Fruit fly (Drosophila melanogaster) ovary, adult (tissue): ENCODE measurements around the gene Hus1-like.

ENCODE experiments used
- CG17801 ChIP-seq: fragments of 200-800 bp; optimal IDR thresholded peaks from 2 replicates; lab custom pipeline; 2019; ENCODE audit warnings: missing biosample characterization, mild to moderate bottlenecking, missing genetic modification characterization, moderate library complexity; ENCODE audit not compliant: partially characterized antibody

Hus1-like gene

dm6 chr3R:4811936-4812534 lies at the start of gene Hus1-like, which contains the start of gene ctrip:
TSS of gene Hus1-like (minus strand) at chr3R:4812096.
TSS of gene ctrip (minus strand) at chr3R:4812096.
- peak; percentile 41 for TF ChIP-seq CG17801 (GFP tag; lab: Kevin White, UChicago)

dm6 chr3R:4861144-4861543 lies 49.2 kb upstream of the Hus1-like start:
- no peak for TF ChIP-seq CG17801 (GFP tag; lab: Kevin White, UChicago)

DNA sequence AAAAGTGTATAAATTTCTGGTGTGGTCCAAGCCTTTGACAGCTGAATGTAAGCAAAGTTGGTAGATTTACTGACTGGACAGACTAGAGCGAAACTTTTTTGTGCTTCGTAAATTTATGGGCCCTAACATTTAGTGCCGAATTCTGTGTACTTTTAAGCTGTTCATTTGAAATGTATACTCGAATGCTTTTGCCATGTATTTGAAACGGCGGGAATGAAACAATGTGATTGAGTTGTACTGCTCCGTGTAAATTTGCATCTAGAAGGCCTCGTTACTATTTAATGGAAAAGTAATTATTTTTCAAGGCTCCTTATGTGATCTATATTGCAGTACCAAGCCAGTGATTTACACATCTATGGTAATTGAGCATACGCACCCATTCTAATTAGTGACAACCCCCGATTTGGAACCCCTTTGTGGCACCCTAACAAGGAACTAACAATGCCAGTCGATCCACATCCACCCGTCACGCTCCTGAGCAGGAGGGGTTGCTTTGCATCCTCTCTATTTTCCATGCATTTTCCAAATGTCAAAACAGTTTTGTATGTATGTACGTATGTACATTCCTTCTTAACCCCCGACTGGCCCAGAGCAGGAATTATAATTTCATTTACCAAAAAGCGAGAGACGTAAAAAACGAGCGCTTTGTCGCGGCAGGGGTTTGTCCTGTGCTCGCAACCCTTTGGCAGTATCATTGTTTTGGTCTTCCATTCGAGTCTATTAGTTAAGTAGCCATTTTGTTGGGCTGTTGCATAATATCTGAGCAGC lies 46.8 kb upstream of the Hus1-like start:
- no peak for TF ChIP-seq CG17801 (GFP tag; lab: Kevin White, UChicago)

DNA sequence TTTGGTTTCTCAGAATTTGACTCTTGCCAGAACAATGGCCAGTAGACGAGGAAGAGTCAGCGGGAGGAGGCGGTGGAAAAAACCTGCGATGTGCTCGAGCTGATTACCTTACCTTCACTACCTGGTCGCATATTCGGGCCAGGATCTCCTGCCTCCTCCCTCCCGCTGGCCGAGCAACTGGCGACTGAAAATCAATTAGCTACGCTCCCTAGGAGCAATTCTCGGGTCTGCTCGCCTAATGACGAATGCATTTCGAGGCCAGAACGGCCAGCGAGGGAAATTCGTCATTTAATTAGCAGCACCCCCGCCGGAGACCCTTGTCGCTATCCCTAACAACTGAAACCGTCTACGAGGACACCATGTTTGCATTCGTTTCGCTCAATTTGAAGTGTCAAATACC lies 46.1 kb upstream of the Hus1-like start:
- no peak for TF ChIP-seq CG17801 (GFP tag; lab: Kevin White, UChicago)

dm6 chr3R:4855711-4856110 lies 43.8 kb upstream of the Hus1-like start:
- TF ChIP-seq CG17801 (GFP tag; lab: Kevin White, UChicago): no peak

DNA sequence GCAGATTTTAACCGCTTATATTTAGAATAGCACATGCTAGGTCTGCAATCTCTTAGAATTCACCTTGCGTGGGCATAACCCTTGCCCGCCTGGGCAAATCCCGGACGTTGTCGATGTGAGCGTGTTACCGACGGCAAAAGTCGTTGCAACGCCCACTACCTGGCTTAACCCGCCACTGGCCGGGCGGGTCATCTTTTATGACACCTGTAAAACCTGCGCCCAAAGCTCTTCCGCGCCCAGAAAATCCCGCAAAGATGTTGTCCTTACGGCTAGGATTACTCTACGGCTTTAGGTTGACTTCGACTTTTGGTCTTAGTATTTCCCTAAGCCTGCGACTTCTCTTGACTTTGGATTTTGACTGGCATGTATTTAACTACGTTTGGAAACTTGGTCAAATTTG lies 42.3 kb upstream of the Hus1-like start:
- no peak for TF ChIP-seq CG17801 (GFP tag; lab: Kevin White, UChicago)

DNA sequence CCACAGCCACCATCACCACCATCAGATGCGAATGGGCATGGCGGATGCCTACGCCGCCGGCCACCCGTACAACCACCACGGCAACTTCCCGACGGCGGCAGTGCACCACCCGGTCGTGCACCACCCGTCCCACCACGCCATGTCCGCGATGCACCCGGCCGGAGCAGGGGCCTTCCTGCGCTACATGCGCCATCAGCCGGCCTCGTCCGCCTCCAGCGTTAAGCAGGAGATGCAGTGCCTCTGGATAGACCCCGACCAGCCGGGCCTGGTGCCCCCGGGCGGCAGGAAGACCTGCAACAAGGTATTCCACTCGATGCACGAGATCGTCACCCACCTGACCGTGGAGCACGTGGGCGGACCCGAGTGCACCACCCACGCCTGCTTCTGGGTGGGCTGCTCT lies 41.6 kb upstream of the Hus1-like start:
- no peak for TF ChIP-seq CG17801 (GFP tag; lab: Kevin White, UChicago)

dm6 chr3R:4852373-4852860 lies 40.5 kb upstream of the Hus1-like start, which contains the start of gene opa:
TSS of gene opa (plus strand) at chr3R:4852813.
- no peak for TF ChIP-seq CG17801 (GFP tag; lab: Kevin White, UChicago)

- no peak for TF ChIP-seq CG17801 (GFP tag; lab: Kevin White, UChicago)
These were observed 37.2 kb upstream of the Hus1-like start for dm6 chr3R:4849035-4849656.

DNA sequence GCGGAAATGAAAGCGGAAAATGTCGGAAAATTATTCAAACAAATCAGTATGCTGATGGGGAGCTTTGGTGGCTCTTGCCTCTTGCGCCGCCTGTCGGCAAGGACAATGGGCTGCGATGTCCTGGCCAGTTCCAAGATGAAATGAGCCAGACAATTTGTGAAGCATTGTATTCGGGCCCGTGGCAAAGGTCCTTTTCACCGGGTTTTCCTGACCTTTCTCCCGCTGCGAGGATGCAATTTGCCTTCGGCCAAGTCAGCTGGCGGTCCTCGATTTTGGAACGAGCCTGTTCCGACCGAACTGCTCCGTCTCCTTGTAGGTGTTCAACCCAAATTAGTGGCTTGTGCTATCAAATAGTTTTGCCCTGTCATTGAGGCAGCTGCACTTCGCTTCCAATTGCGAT lies 35.5 kb upstream of the Hus1-like start:
- TF ChIP-seq CG17801 (GFP tag; lab: Kevin White, UChicago): no peak

DNA sequence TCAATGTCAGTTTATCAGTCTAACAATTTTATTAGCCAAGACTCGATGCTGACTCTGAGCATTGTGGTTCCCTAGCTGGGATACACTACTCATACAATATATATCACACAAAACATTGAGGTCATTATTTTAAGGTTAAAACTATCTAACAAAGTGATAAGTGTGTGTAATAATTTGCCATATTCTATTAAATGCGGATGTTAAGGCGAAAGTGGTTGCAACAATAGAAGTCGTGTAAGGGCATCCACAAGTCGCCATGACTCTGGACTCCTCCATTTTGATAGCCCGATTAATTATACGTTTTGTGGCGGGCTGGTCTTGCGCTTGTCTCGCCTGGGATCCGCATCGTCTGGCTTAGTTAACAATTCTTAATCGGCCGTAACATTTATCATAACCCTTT lies 34.9 kb upstream of the Hus1-like start:
- no peak for TF ChIP-seq CG17801 (GFP tag; lab: Kevin White, UChicago)

dm6 chr3R:4846194-4846593 lies 34.3 kb upstream of the Hus1-like start:
- TF ChIP-seq CG17801 (GFP tag; lab: Kevin White, UChicago): no peak

DNA sequence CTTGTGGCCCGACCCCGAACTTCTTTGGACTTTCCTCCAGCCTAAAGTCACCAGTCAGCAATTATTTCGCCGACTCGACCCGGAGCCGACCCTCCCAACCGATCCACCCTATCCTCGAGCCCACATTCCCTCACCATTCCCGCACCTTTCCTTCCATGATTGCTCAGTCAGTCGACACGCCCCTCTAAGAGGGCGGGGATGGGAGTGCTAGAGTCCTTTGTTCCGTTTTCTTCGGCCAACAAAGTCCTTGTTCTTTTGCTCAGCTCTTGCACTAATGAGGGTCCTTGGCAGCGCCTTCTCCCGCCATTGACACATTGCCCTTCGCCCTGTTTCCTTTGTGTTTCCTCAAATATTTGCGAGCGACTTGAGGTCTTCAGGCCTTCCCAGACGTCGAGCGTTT lies 33.5 kb upstream of the Hus1-like start:
- TF ChIP-seq CG17801 (GFP tag; lab: Kevin White, UChicago): no peak

DNA sequence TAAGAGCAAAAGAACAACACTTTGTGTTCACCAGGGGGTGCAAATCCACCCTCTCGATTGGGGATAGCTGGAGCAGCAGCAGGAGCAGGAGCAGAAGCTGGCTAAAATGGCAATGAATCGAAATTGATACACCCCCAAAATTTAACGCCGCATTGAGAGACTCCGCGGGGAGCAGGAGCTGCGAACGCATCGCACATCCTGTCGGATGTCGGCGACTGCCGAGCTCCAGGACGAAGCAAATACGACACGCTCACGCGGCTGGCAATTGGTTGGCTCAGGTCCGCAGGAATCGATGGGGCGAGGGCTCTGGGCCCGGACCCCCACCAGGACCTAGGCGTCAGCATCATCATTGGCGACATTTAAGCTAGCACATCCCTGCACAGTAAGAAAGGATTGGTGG lies 31.1 kb upstream of the Hus1-like start:
- no peak for TF ChIP-seq CG17801 (GFP tag; lab: Kevin White, UChicago)

- no peak for TF ChIP-seq CG17801 (GFP tag; lab: Kevin White, UChicago)
These were observed 28.9 kb upstream of the Hus1-like start for dm6 chr3R:4840757-4841156.
